Fruit fly (Drosophila melanogaster): ENCODE results near the gene JhI-21.

dm6 chr2L:12007853-12008252 is 48.0 kb downstream of the JhI-21 start, which contains the start of gene Rh5:
- TF ChIP-seq psq (optimal IDR thresholded peaks at IDR 0.05) (no peak), usp (GFP tag; optimal IDR thresholded peaks at IDR 0.05) (no peak), Dll (optimal IDR thresholded peaks at IDR 0.05) (no peak), EcR (GFP tag; optimal IDR thresholded peaks at IDR 0.05) (no peak)
